Fruit fly (Drosophila melanogaster) whole organism, embryonic: Measurements from ENCODE around the gene Lcp65Ad.

Source experiments
- Antp ChIP-seq: fragments of 200-800 bp; sonication (Bioruptor generic); optimal IDR thresholded peaks from 3 replicates; lab custom pipeline; 2016; ENCODE audit warnings: missing biosample characterization, missing genetic modification characterization
- Atf6 ChIP-seq: fragments of 200-800 bp; sonication (Bioruptor generic); IDR thresholded peaks from 2 replicates; pipeline ENCODE4 v1.3.6; 2022; ENCODE audit warnings: missing biosample characterization, missing genetic modification characterization
- BtbVII ChIP-seq: fragments of 200-800 bp; sonication (Bioruptor generic); optimal IDR thresholded peaks from 3 replicates; lab custom pipeline; 2017; ENCODE audit warnings: missing biosample characterization, mild to moderate bottlenecking, missing genetic modification characterization
- CG10147 ChIP-seq: fragments of 200-800 bp; sonication (Bioruptor generic); optimal IDR thresholded peaks from 2 replicates; lab custom pipeline; 2019; ENCODE audit warnings: missing biosample characterization, mild to moderate bottlenecking, missing genetic modification characterization, moderate library complexity
- CG10321 ChIP-seq: fragments of 200-800 bp; sonication (Bioruptor generic); IDR thresholded peaks from 2 replicates; pipeline ENCODE4 v1.3.6; 2022; ENCODE audit warnings: missing biosample characterization, missing genetic modification characterization
- CG10565 ChIP-seq: fragments of 200-800 bp; sonication (Bioruptor generic); optimal IDR thresholded peaks from 3 replicates; lab custom pipeline; 2016; ENCODE audit warnings: missing biosample characterization, mild to moderate bottlenecking, missing genetic modification characterization
- CG11247 ChIP-seq: fragments of 200-800 bp; sonication (Bioruptor generic); IDR thresholded peaks from 2 replicates; pipeline ENCODE4 v1.3.6; 2022; ENCODE audit warnings: missing biosample characterization, missing genetic modification characterization
- CG17829 ChIP-seq: fragments of 200-800 bp; optimal IDR thresholded peaks from 2 replicates; lab custom pipeline; 2019; ENCODE audit warnings: missing biosample characterization, mild to moderate bottlenecking, missing genetic modification characterization, moderate library complexity
- CG18764 ChIP-seq: fragments of 200-800 bp; sonication (Bioruptor generic); optimal IDR thresholded peaks from 3 replicates; lab custom pipeline; 2016; ENCODE audit warnings: missing biosample characterization, missing genetic modification characterization
- CG2202 ChIP-seq: fragments of 200-800 bp; sonication (Bioruptor generic); optimal IDR thresholded peaks from 2 replicates; lab custom pipeline; 2018; ENCODE audit warnings: missing biosample characterization, mild to moderate bottlenecking, missing genetic modification characterization
- CG30431 ChIP-seq: fragments of 200-800 bp; sonication (Bioruptor generic); optimal IDR thresholded peaks from 2 replicates; lab custom pipeline; 2017; ENCODE audit warnings: missing biosample characterization, missing genetic modification characterization
- CG4424 ChIP-seq: fragments of 200-800 bp; sonication (Bioruptor generic); optimal IDR thresholded peaks from 3 replicates; lab custom pipeline; 2016; ENCODE audit warnings: missing biosample characterization, missing genetic modification characterization
- CG4730 ChIP-seq: fragments of 200-800 bp; sonication (Bioruptor generic); IDR thresholded peaks from 2 replicates; pipeline ENCODE4 v1.3.6; 2022; ENCODE audit warnings: missing biosample characterization, missing genetic modification characterization
- CG4854 ChIP-seq: fragments of 200-800 bp; sonication (Bioruptor generic); optimal IDR thresholded peaks from 2 replicates; lab custom pipeline; 2016; ENCODE audit warnings: missing biosample characterization, missing genetic modification characterization, inconsistent platforms
- CG5245 ChIP-seq: fragments of 200-800 bp; sonication (Bioruptor generic); optimal IDR thresholded peaks from 3 replicates; lab custom pipeline; 2016; ENCODE audit warnings: missing biosample characterization, missing genetic modification characterization
- CG6175 ChIP-seq: fragments of 200-800 bp; sonication (Bioruptor generic); IDR thresholded peaks from 3 replicates; pipeline ENCODE4 v1.3.6; 2022; ENCODE audit warnings: missing biosample characterization, missing genetic modification characterization
- Chrac-16 ChIP-seq: fragments of 200-800 bp; sonication (Bioruptor generic); optimal IDR thresholded peaks from 3 replicates; lab custom pipeline; 2016; ENCODE audit warnings: missing biosample characterization, missing genetic modification characterization
- CkIIα-i1 ChIP-seq: fragments of 200-800 bp; sonication (Bioruptor generic); IDR thresholded peaks from 2 replicates; pipeline ENCODE4 v1.3.6; 2022; ENCODE audit warnings: missing biosample characterization, missing genetic modification characterization
- Fer2 ChIP-seq: fragments of 200-800 bp; sonication (Bioruptor generic); optimal IDR thresholded peaks from 2 replicates; lab custom pipeline; 2018; ENCODE audit warnings: missing biosample characterization, mild to moderate bottlenecking, missing genetic modification characterization, moderate library complexity
- H2.0 ChIP-seq: fragments of 200-800 bp; sonication (Bioruptor generic); IDR thresholded peaks from 2 replicates; pipeline ENCODE4 v1.3.6; 2022; ENCODE audit warnings: missing biosample characterization, missing genetic modification characterization
- HHEX ChIP-seq: fragments of 200-800 bp; sonication (Bioruptor generic); optimal IDR thresholded peaks from 3 replicates; lab custom pipeline; 2017; ENCODE audit warnings: missing biosample characterization, mild to moderate bottlenecking, missing genetic modification characterization, missing genetic modification reagents
- HLH3B ChIP-seq: fragments of 200-800 bp; sonication (Bioruptor generic); IDR thresholded peaks from 2 replicates; pipeline ENCODE4 v1.3.6; 2022; ENCODE audit warnings: missing biosample characterization, missing genetic modification characterization
- Myb ChIP-seq: fragments of 200-800 bp; sonication (Bioruptor generic); optimal IDR thresholded peaks from 2 replicates; lab custom pipeline; 2016; ENCODE audit warnings: missing biosample characterization, missing genetic modification characterization
- Nf-YA ChIP-seq: fragments of 200-800 bp; sonication (Bioruptor generic); IDR thresholded peaks from 2 replicates; pipeline ENCODE4 v1.3.6; 2022; ENCODE audit warnings: missing biosample characterization, missing genetic modification characterization
- Taf1 ChIP-seq: fragments of 200-800 bp; sonication (Bioruptor generic); IDR thresholded peaks from 2 replicates; pipeline ENCODE4 v1.3.6; 2022; ENCODE audit warnings: missing biosample characterization, missing genetic modification characterization
- abd-A ChIP-seq: fragments of 200-800 bp; sonication (Bioruptor generic); optimal IDR thresholded peaks from 3 replicates; lab custom pipeline; 2019; ENCODE audit warnings: missing biosample characterization, mild to moderate bottlenecking, missing genetic modification characterization, moderate library complexity
- ato ChIP-seq: fragments of 200-800 bp; sonication (Bioruptor generic); IDR thresholded peaks from 2 replicates; pipeline ENCODE4 v1.3.6; 2022; ENCODE audit warnings: missing biosample characterization, missing genetic modification characterization; ENCODE audit not compliant: partially characterized antibody
- dan ChIP-seq: fragments of 200-800 bp; sonication (Bioruptor generic); IDR thresholded peaks from 2 replicates; pipeline ENCODE4 v1.3.6; 2022; ENCODE audit warnings: missing biosample characterization, missing genetic modification characterization
- dimm ChIP-seq: fragments of 200-800 bp; sonication (Bioruptor generic); IDR thresholded peaks from 2 replicates; pipeline ENCODE4 v1.3.6; 2022; ENCODE audit warnings: missing biosample characterization, missing genetic modification characterization
- dmrt99B ChIP-seq: fragments of 200-800 bp; sonication (Bioruptor generic); optimal IDR thresholded peaks from 2 replicates; lab custom pipeline; 2018; ENCODE audit warnings: missing biosample characterization, mild to moderate bottlenecking, missing genetic modification characterization, moderate library complexity
- dpn ChIP-seq, 2 experiments: fragments of 200-800 bp; sonication (Bioruptor generic); optimal IDR thresholded peaks; 3 replicates each; lab custom pipeline; 2016; ENCODE audit warnings: missing biosample characterization in 2 of 2, missing genetic modification characterization in 2 of 2
- grn ChIP-seq: fragments of 200-800 bp; sonication (Bioruptor generic); optimal IDR thresholded peaks from 3 replicates; lab custom pipeline; 2017; ENCODE audit warnings: missing biosample characterization, missing genetic modification characterization
- gt ChIP-seq: fragments of 200-800 bp; sonication (Bioruptor generic); IDR thresholded peaks from 2 replicates; pipeline ENCODE4 v1.3.6; 2022; ENCODE audit warnings: missing biosample characterization, missing genetic modification characterization
- ham ChIP-seq: fragments of 200-800 bp; sonication (Bioruptor generic); IDR thresholded peaks from 2 replicates; pipeline ENCODE4 v1.3.6; 2022; ENCODE audit warnings: missing biosample characterization, missing genetic modification characterization
- hbn ChIP-seq: fragments of 200-800 bp; sonication (Bioruptor generic); IDR thresholded peaks from 2 replicates; pipeline ENCODE4 v1.3.6; 2022; ENCODE audit warnings: missing biosample characterization, missing genetic modification characterization; ENCODE audit not compliant: partially characterized antibody
- luna ChIP-seq: fragments of 200-800 bp; sonication (Bioruptor generic); optimal IDR thresholded peaks from 2 replicates; lab custom pipeline; 2016; ENCODE audit warnings: missing biosample characterization, missing genetic modification characterization
- nau ChIP-seq: fragments of 200-800 bp; sonication (Bioruptor generic); optimal IDR thresholded peaks from 3 replicates; lab custom pipeline; 2017; ENCODE audit warnings: missing biosample characterization, mild to moderate bottlenecking, missing genetic modification characterization, missing genetic modification reagents
- nerfin-2 ChIP-seq: fragments of 200-800 bp; sonication (Bioruptor generic); IDR thresholded peaks from 2 replicates; pipeline ENCODE4 v1.3.6; 2022; ENCODE audit warnings: missing biosample characterization, missing genetic modification characterization; ENCODE audit not compliant: partially characterized antibody
- otp ChIP-seq: fragments of 200-800 bp; sonication (Bioruptor generic); IDR thresholded peaks from 3 replicates; pipeline ENCODE4, ENCODE4 v1.3.6; 2022; ENCODE audit warnings: missing biosample characterization, missing genetic modification characterization
- pfk ChIP-seq: fragments of 200-800 bp; sonication (Bioruptor generic); optimal IDR thresholded peaks from 2 replicates; lab custom pipeline; 2018; ENCODE audit warnings: missing biosample characterization, mild to moderate bottlenecking, missing genetic modification characterization, moderate library complexity
- ro ChIP-seq: fragments of 200-800 bp; sonication (Bioruptor generic); IDR thresholded peaks from 2 replicates; pipeline ENCODE4 v1.3.6; 2022; ENCODE audit warnings: missing biosample characterization, missing genetic modification characterization
- row ChIP-seq: fragments of 200-800 bp; sonication (Bioruptor generic); IDR thresholded peaks from 3 replicates; pipeline ENCODE4 v1.3.6; 2022; ENCODE audit warnings: missing biosample characterization, missing genetic modification characterization
- run ChIP-seq: fragments of 200-800 bp; sonication (Bioruptor generic); optimal IDR thresholded peaks from 3 replicates; lab custom pipeline; 2018; ENCODE audit warnings: missing biosample characterization, mild to moderate bottlenecking, missing genetic modification characterization
- stc ChIP-seq: fragments of 200-800 bp; sonication (Bioruptor generic); IDR thresholded peaks from 2 replicates; pipeline ENCODE4 v1.3.6; 2022; ENCODE audit warnings: missing biosample characterization, missing genetic modification characterization
- sug ChIP-seq: fragments of 200-800 bp; optimal IDR thresholded peaks from 2 replicates; lab custom pipeline; 2019; ENCODE audit warnings: missing biosample characterization, mild to moderate bottlenecking, missing genetic modification characterization, moderate library complexity
- tup ChIP-seq: fragments of 200-800 bp; sonication (Bioruptor generic); optimal IDR thresholded peaks from 2 replicates; lab custom pipeline; 2016; ENCODE audit warnings: missing biosample characterization, mild to moderate bottlenecking, missing genetic modification characterization, moderate library complexity
- usp ChIP-seq: fragments of >200 bp; optimal IDR thresholded peaks from 2 replicates; lab custom pipeline; 2017; ENCODE audit warnings: missing biosample characterization, missing genetic modification characterization
- vnd ChIP-seq: fragments of 200-800 bp; sonication (Bioruptor generic); IDR thresholded peaks from 3 replicates; pipeline ENCODE4 v1.3.6; 2022; ENCODE audit warnings: missing biosample characterization, missing genetic modification characterization; ENCODE audit not compliant: partially characterized antibody
- zf30C ChIP-seq: fragments of 200-800 bp; sonication (Bioruptor generic); optimal IDR thresholded peaks from 3 replicates; lab custom pipeline; 2018; ENCODE audit warnings: missing biosample characterization, mild to moderate bottlenecking, missing genetic modification characterization

Lcp65Ad gene

dm6 chr3L:6188995-6189927, 46.1 kb downstream of the Lcp65Ad start, which contains the start of the genes D19A and CG7386 (continued):
- TF ChIP-seq CG17829 (tag; lab: Kevin White, UChicago) (peak; percentile 64), HLH3B (peak; percentile 60), CG18764 (GFP tag; lab: Kevin White, UChicago) (peak; percentile 4), abd-A (tag; lab: Kevin White, UChicago) (no peak), pfk (GFP tag; lab: Kevin White, UChicago) (no peak), dmrt99B (tag; lab: Kevin White, UChicago) (peak; percentile 45), tup (GFP tag; lab: Kevin White, UChicago) (peak; percentile 5), nerfin-2 (no peak), CG5245 (GFP tag; lab: Kevin White, UChicago) (no peak), CG30431 (GFP tag; lab: Kevin White, UChicago) (no peak), CG4730 (GFP tag; lab: Robert Waterston, UW) (peak; percentile 63), Antp (GFP tag; lab: Kevin White, UChicago) (peak; percentile 68), row (GFP tag; lab: Robert Waterston, UW) (peak; percentile 93), stc (GFP tag; lab: Robert Waterston, UW) (peak; percentile 54; the same call in 1 of the 2 replicates), hbn (no peak; the same call in 1 of the 2 replicates), CkIIα-i1 (no peak), zf30C (GFP tag; lab: Kevin White, UChicago) (peak; percentile 87), luna (GFP tag; lab: Kevin White, UChicago) (no peak), sug (tag; lab: Kevin White, UChicago) (peak; percentile 25), Taf1 (peak; percentile 57), vnd (no peak), H2.0 (GFP tag; lab: Robert Waterston, UW) (peak; percentile 59), ro (no peak), CG2202 (tag; lab: Kevin White, UChicago) (no peak), CG10565 (GFP tag; lab: Kevin White, UChicago) (no peak), dan (no peak), CG10321 (GFP tag; lab: Robert Waterston, UW) (no peak), Nf-YA (GFP tag; lab: Robert Waterston, UW) (0 out of 2 replicates have a peak, but pooled peaks have one; percentile 14), HHEX (peak; percentile 4), CG10147 (GFP tag; lab: Kevin White, UChicago) (peak; percentile 45), nau (no peak), ato (GFP tag; lab: Robert Waterston, UW) (no peak), usp (GFP tag; lab: Kevin White, UChicago) (no peak), dpn (GFP tag; optimal IDR thresholded peaks at IDR 0.05; lab: Kevin White, UChicago) (peak; percentile 33 to 62), ham (GFP tag; lab: Robert Waterston, UW) (no peak), run (no peak), CG4854 (GFP tag; lab: Kevin White, UChicago) (no peak), gt (GFP tag; lab: Robert Waterston, UW) (no peak), Atf6 (GFP tag; lab: Robert Waterston, UW) (peak; percentile 36; the same call in 1 of the 2 replicates), grn (GFP tag; lab: Kevin White, UChicago) (peak; percentile 76), Fer2 (tag; lab: Kevin White, UChicago) (peak; percentile 11), Chrac-16 (peak; percentile 5), CG6175 (GFP tag; lab: Robert Waterston, UW) (no peak), dimm (GFP tag; lab: Robert Waterston, UW) (no peak), CG4424 (GFP tag; lab: Kevin White, UChicago) (peak; percentile 15), CG11247 (GFP tag; lab: Robert Waterston, UW) (peak; percentile 40), otp (GFP tag; lab: Robert Waterston, UW) (no peak), BtbVII (no peak), Myb (peak; percentile 22)
